Fruit fly (Drosophila melanogaster) whole organism, wandering third instar larva: ENCODE measurements around the gene CG34125.

Source experiments
- HLH106 ChIP-seq: fragments of 200-800 bp; optimal IDR thresholded peaks from 3 replicates; lab custom pipeline; 2019; ENCODE audit warnings: missing biosample characterization, mild to moderate bottlenecking, missing genetic modification characterization, moderate library complexity
- Hr78 ChIP-seq: fragments of >200 bp; optimal IDR thresholded peaks from 2 replicates; lab custom pipeline; 2017; ENCODE audit warnings: missing biosample characterization, missing genetic modification characterization
- Mio ChIP-seq: sonication (Bioruptor generic); optimal IDR thresholded peaks from 2 replicates; lab custom pipeline; 2016; ENCODE audit warnings: missing biosample characterization, missing genetic modification characterization
- Myc ChIP-seq: fragments of >200 bp; optimal IDR thresholded peaks from 2 replicates; lab custom pipeline; 2017
- Rel ChIP-seq, 2 experiments: fragments of 200-800 bp; sonication (Bioruptor generic) in 1 of 2; optimal IDR thresholded peaks; 2 replicates in 1 of 2; 3 replicates in 1 of 2; lab custom pipeline; 2016 to 2019; ENCODE audit warnings: mild to moderate bottlenecking in 2 of 2, missing biosample characterization in 2 of 2, missing genetic modification characterization in 2 of 2, moderate library complexity in 1 of 2
- Vsx2 ChIP-seq: fragments of 200-300, 225-300 bp; sonication (Bioruptor generic); optimal IDR thresholded peaks from 2 replicates; lab custom pipeline; 2018; ENCODE audit warnings: missing biosample characterization, missing genetic modification characterization; ENCODE audit not compliant: partially characterized antibody
- dl ChIP-seq, 2 experiments: fragments of 175-275, 200-275 bp in 1 of 2; fragments of 200-275 bp in 1 of 2; sonication (Bioruptor generic); optimal IDR thresholded peaks; lab custom pipeline; 2018; ENCODE audit warnings: mild to moderate bottlenecking in 2 of 2, missing biosample characterization in 2 of 2, missing genetic modification characterization in 2 of 2, moderate library complexity in 2 of 2; ENCODE audit not compliant: partially characterized antibody in 2 of 2, insufficient read depth in 1 of 2
- h ChIP-seq: fragments of 200-800 bp; sonication (Bioruptor generic); optimal IDR thresholded peaks from 3 replicates; lab custom pipeline; 2016; ENCODE audit warnings: missing biosample characterization, mild to moderate bottlenecking, missing genetic modification characterization
- jim ChIP-seq: fragments of 175-275, 200-325 bp; sonication (Bioruptor generic); optimal IDR thresholded peaks from 2 replicates; lab custom pipeline; 2016; ENCODE audit warnings: missing biosample characterization, mild to moderate bottlenecking, missing genetic modification characterization
- pan ChIP-seq: fragments of >200 bp; optimal IDR thresholded peaks from 2 replicates; lab custom pipeline; 2017
- sage ChIP-seq: fragments of 200-800 bp; sonication (Bioruptor generic); optimal IDR thresholded peaks from 2 replicates; lab custom pipeline; 2016; ENCODE audit warnings: missing biosample characterization, mild to moderate bottlenecking, missing genetic modification characterization
- tai ChIP-seq: sonication (Bioruptor generic); optimal IDR thresholded peaks from 2 replicates; lab custom pipeline; 2016; ENCODE audit warnings: missing biosample characterization, missing genetic modification characterization

dm6 chr2L:5009306-5010030 lies 44.0 kb downstream of the CG34125 start, which contains the start of gene Rtnl1:
- no peak for TF ChIP-seq dl (GFP tag; optimal IDR thresholded peaks at IDR 0.05; lab: Kevin White, UChicago; ENCODE audit: insufficient read depth in 1 of 2, partially characterized antibody in 2 of 2)
- TF ChIP-seq Mio (GFP tag; lab: Kevin White, UChicago): no peak
- TF ChIP-seq tai (GFP tag; lab: Kevin White, UChicago): no peak
- TF ChIP-seq h (GFP tag; lab: Kevin White, UChicago): peak; percentile 60
- no peak for TF ChIP-seq jim (GFP tag; lab: Kevin White, UChicago)
- TF ChIP-seq Rel (GFP tag; optimal IDR thresholded peaks at IDR 0.05; lab: Kevin White, UChicago): no peak
- peak; percentile 57 for TF ChIP-seq Rel (tag; optimal IDR thresholded peaks at IDR 0.05; lab: Kevin White, UChicago)
- peak; percentile 92 for TF ChIP-seq Myc (lab: Kevin White, UChicago)
- no peak for TF ChIP-seq Hr78 (GFP tag; lab: Kevin White, UChicago)
- no peak for TF ChIP-seq Vsx2 (GFP tag; lab: Kevin White, UChicago)
- TF ChIP-seq HLH106 (tag; lab: Kevin White, UChicago): peak; percentile 17
- TF ChIP-seq pan: no peak
- TF ChIP-seq sage (GFP tag; lab: Kevin White, UChicago): no peak
